Fruit fly (Drosophila melanogaster) whole organism, embryonic: ENCODE results near the gene Wwox.

Source experiments
- Ada2b ChIP-seq: fragments of 200-800 bp; sonication (Bioruptor generic); IDR thresholded peaks from 2 replicates; pipeline ENCODE4 v1.3.6; 2022; ENCODE audit warnings: missing biosample characterization, missing genetic modification characterization
- Antp ChIP-seq: fragments of 200-800 bp; sonication (Bioruptor generic); optimal IDR thresholded peaks from 3 replicates; lab custom pipeline; 2016; ENCODE audit warnings: missing biosample characterization, missing genetic modification characterization
- CG10431 ChIP-seq: fragments of 200-800 bp; sonication (Bioruptor generic); optimal IDR thresholded peaks from 3 replicates; lab custom pipeline; 2018; ENCODE audit warnings: missing biosample characterization, mild to moderate bottlenecking, missing genetic modification characterization
- CG10565 ChIP-seq: fragments of 200-800 bp; sonication (Bioruptor generic); optimal IDR thresholded peaks from 3 replicates; lab custom pipeline; 2016; ENCODE audit warnings: missing biosample characterization, mild to moderate bottlenecking, missing genetic modification characterization
- CG11723 ChIP-seq: fragments of 200-800 bp; sonication (Bioruptor generic); optimal IDR thresholded peaks from 2 replicates; lab custom pipeline; 2017; ENCODE audit warnings: missing biosample characterization, mild to moderate bottlenecking, missing genetic modification characterization
- CG13424 ChIP-seq: fragments of 200-800 bp; sonication (Bioruptor generic); optimal IDR thresholded peaks from 2 replicates; lab custom pipeline; 2019; ENCODE audit warnings: missing biosample characterization, mild to moderate bottlenecking, missing genetic modification characterization, moderate library complexity
- CG14441 ChIP-seq: fragments of 200-800 bp; sonication (Bioruptor generic); IDR thresholded peaks from 2 replicates; pipeline ENCODE4 v1.3.6; 2022; ENCODE audit warnings: missing biosample characterization, missing genetic modification characterization
- CG14965 ChIP-seq: fragments of 200-800 bp; sonication (Bioruptor generic); optimal IDR thresholded peaks from 2 replicates; lab custom pipeline; 2016; ENCODE audit warnings: missing biosample characterization, missing genetic modification characterization, borderline replicate concordance
- CG15479 ChIP-seq: fragments of 200-800 bp; sonication (Bioruptor generic); optimal IDR thresholded peaks from 3 replicates; lab custom pipeline; 2019; ENCODE audit warnings: missing biosample characterization, mild to moderate bottlenecking, missing genetic modification characterization, moderate library complexity
- CG17612 ChIP-seq: fragments of 200-800 bp; sonication (Bioruptor generic); IDR thresholded peaks from 2 replicates; pipeline ENCODE4 v1.3.6; 2022; ENCODE audit warnings: missing biosample characterization, missing genetic modification characterization
- CG18619 ChIP-seq: fragments of 200-800 bp; sonication (Bioruptor generic); optimal IDR thresholded peaks from 3 replicates; lab custom pipeline; 2017; ENCODE audit warnings: missing biosample characterization, mild to moderate bottlenecking, missing genetic modification characterization
- CG2116 ChIP-seq: fragments of 200-800 bp; sonication (Bioruptor generic); optimal IDR thresholded peaks from 3 replicates; lab custom pipeline; 2018; ENCODE audit warnings: missing biosample characterization, mild to moderate bottlenecking, missing genetic modification characterization
- CG2120 ChIP-seq: fragments of 200-800 bp; sonication (Bioruptor generic); optimal IDR thresholded peaks from 3 replicates; lab custom pipeline; 2016; ENCODE audit warnings: missing biosample characterization, missing genetic modification characterization
- CG3726 ChIP-seq: fragments of 200-800 bp; sonication (Bioruptor generic); IDR thresholded peaks from 3 replicates; pipeline ENCODE4, ENCODE4 v1.3.6; 2022; ENCODE audit warnings: missing biosample characterization, missing genetic modification characterization
- CTCF ChIP-seq: fragments of 200-800 bp; sonication (Bioruptor generic); optimal IDR thresholded peaks from 2 replicates; lab custom pipeline; 2017; ENCODE audit warnings: missing biosample characterization, mild to moderate bottlenecking, missing genetic modification characterization, moderate library complexity
- D19A ChIP-seq: fragments of 200-800 bp; optimal IDR thresholded peaks from 3 replicates; lab custom pipeline; 2019; ENCODE audit warnings: missing biosample characterization, mild to moderate bottlenecking, missing genetic modification characterization, moderate library complexity
- Dref ChIP-seq: fragments of 200-800 bp; sonication (Bioruptor generic); IDR thresholded peaks from 2 replicates; pipeline ENCODE4 v1.3.6; 2022; ENCODE audit warnings: missing biosample characterization, missing genetic modification characterization
- E2f2 ChIP-seq: fragments of 200-800 bp; sonication (Bioruptor generic); IDR thresholded peaks from 2 replicates; pipeline ENCODE4 v1.3.6; 2022; ENCODE audit warnings: missing biosample characterization, missing genetic modification characterization
- Gug ChIP-seq: fragments of 200-800 bp; sonication (Bioruptor generic); IDR thresholded peaks from 4 replicates; pipeline ENCODE4 v1.3.6; 2022; ENCODE audit warnings: missing biosample characterization, missing genetic modification characterization
- H2.0 ChIP-seq: fragments of 200-800 bp; sonication (Bioruptor generic); IDR thresholded peaks from 2 replicates; pipeline ENCODE4 v1.3.6; 2022; ENCODE audit warnings: missing biosample characterization, missing genetic modification characterization
- HHEX ChIP-seq: fragments of 200-800 bp; sonication (Bioruptor generic); optimal IDR thresholded peaks from 3 replicates; lab custom pipeline; 2017; ENCODE audit warnings: missing biosample characterization, mild to moderate bottlenecking, missing genetic modification characterization, missing genetic modification reagents
- Hr3 ChIP-seq: fragments of 200-800 bp; sonication (Bioruptor generic); optimal IDR thresholded peaks from 3 replicates; lab custom pipeline; 2016; ENCODE audit warnings: missing biosample characterization, missing genetic modification characterization
- MESR4 ChIP-seq: fragments of 200-800 bp; sonication (Bioruptor generic); optimal IDR thresholded peaks from 2 replicates; lab custom pipeline; 2018; ENCODE audit warnings: missing biosample characterization, mild to moderate bottlenecking, missing genetic modification characterization, moderate library complexity
- Meics ChIP-seq: fragments of 200-800 bp; sonication (Bioruptor generic); optimal IDR thresholded peaks from 2 replicates; lab custom pipeline; 2017; ENCODE audit warnings: missing biosample characterization, mild to moderate bottlenecking, missing genetic modification characterization
- Neu2 ChIP-seq: fragments of 200-800 bp; sonication (Bioruptor generic); optimal IDR thresholded peaks from 3 replicates; lab custom pipeline; 2016; ENCODE audit warnings: missing biosample characterization, missing genetic modification characterization, borderline replicate concordance
- Opbp ChIP-seq: fragments of 200-800 bp; sonication (Bioruptor generic); IDR thresholded peaks from 3 replicates; pipeline ENCODE4 v1.3.6; 2022; ENCODE audit warnings: missing biosample characterization, missing genetic modification characterization; ENCODE audit not compliant: partially characterized antibody
- Optix ChIP-seq: fragments of 200-800 bp; sonication (Bioruptor generic); IDR thresholded peaks from 3 replicates; pipeline ENCODE4 v1.3.6; 2022; ENCODE audit warnings: missing biosample characterization, missing genetic modification characterization
- Rfx ChIP-seq: fragments of 200-800 bp; sonication (Bioruptor generic); IDR thresholded peaks from 2 replicates; pipeline ENCODE4 v1.3.6; 2022; ENCODE audit warnings: missing biosample characterization, missing genetic modification characterization
- Stat92E ChIP-seq, 3 experiments: fragments of >200 bp in 2 of 3; fragments of 200-800 bp in 1 of 3; sonication (Bioruptor generic) in 1 of 3; optimal IDR thresholded peaks; 2 replicates each; lab custom pipeline; 2017 to 2019; ENCODE audit warnings: missing biosample characterization in 3 of 3, missing genetic modification characterization in 3 of 3, mild to moderate bottlenecking in 1 of 3, moderate library complexity in 1 of 3
- Trl ChIP-seq, 3 experiments: fragments of >200 bp in 2 of 3; fragments of 200-800 bp in 1 of 3; sonication (Bioruptor generic) in 1 of 3; optimal IDR thresholded peaks; 2 replicates in 1 of 3; 3 replicates in 2 of 3; lab custom pipeline; 2016 to 2017; ENCODE audit warnings: missing biosample characterization in 1 of 3, missing genetic modification characterization in 1 of 3
- Usf ChIP-seq: fragments of 200-800 bp; sonication (Bioruptor generic); optimal IDR thresholded peaks from 2 replicates; lab custom pipeline; 2017; ENCODE audit warnings: missing genotype, missing biosample characterization, missing genetic modification characterization
- Xbp1 ChIP-seq: fragments of 200-800 bp; sonication (Bioruptor generic); optimal IDR thresholded peaks from 3 replicates; lab custom pipeline; 2016; ENCODE audit warnings: missing biosample characterization, mild to moderate bottlenecking, missing genetic modification characterization
- YL-1 ChIP-seq: fragments of 200-800 bp; sonication (Bioruptor generic); optimal IDR thresholded peaks from 3 replicates; lab custom pipeline; 2017; ENCODE audit warnings: missing biosample characterization, mild to moderate bottlenecking, missing genetic modification characterization
- chinmo ChIP-seq: fragments of 200-800 bp; sonication (Bioruptor generic); IDR thresholded peaks from 4 replicates; pipeline ENCODE4 v1.3.6; 2022; ENCODE audit warnings: missing biosample characterization, missing genetic modification characterization; ENCODE audit not compliant: partially characterized antibody
- dati ChIP-seq: fragments of 200-800 bp; sonication (Bioruptor generic); IDR thresholded peaks from 2 replicates; pipeline ENCODE4 v1.3.6; 2022; ENCODE audit warnings: missing biosample characterization, missing genetic modification characterization
- dmrt99B ChIP-seq: fragments of 200-800 bp; sonication (Bioruptor generic); optimal IDR thresholded peaks from 2 replicates; lab custom pipeline; 2018; ENCODE audit warnings: missing biosample characterization, mild to moderate bottlenecking, missing genetic modification characterization, moderate library complexity
- ewg ChIP-seq: fragments of 200-800 bp; sonication (Bioruptor generic); optimal IDR thresholded peaks from 3 replicates; lab custom pipeline; 2017; ENCODE audit warnings: mild to moderate bottlenecking, missing biosample characterization, missing genetic modification reagents, missing genetic modification characterization
- fd3F ChIP-seq: fragments of 200-800 bp; sonication (Bioruptor generic); optimal IDR thresholded peaks from 2 replicates; lab custom pipeline; 2018; ENCODE audit warnings: missing biosample characterization, mild to moderate bottlenecking, missing genetic modification characterization, moderate library complexity
- gsb ChIP-seq: fragments of 200-800 bp; sonication (Bioruptor generic); IDR thresholded peaks from 2 replicates; pipeline ENCODE4 v1.3.6; 2022; ENCODE audit warnings: missing biosample characterization, missing genetic modification characterization
- her ChIP-seq: fragments of 200-800 bp; sonication (Bioruptor generic); optimal IDR thresholded peaks from 2 replicates; lab custom pipeline; 2016; ENCODE audit warnings: missing biosample characterization, missing genetic modification characterization
- lab ChIP-seq: fragments of 200-800 bp; sonication (Bioruptor generic); optimal IDR thresholded peaks from 3 replicates; lab custom pipeline; 2017; ENCODE audit warnings: missing biosample characterization, missing genetic modification characterization, mild to moderate bottlenecking, moderate library complexity, missing genetic modification reagents
- lov ChIP-seq, 2 experiments: fragments of 200-800 bp in 1 of 2; fragments of >200 bp in 1 of 2; sonication (Bioruptor generic) in 1 of 2; IDR thresholded peaks in 1 of 2; optimal IDR thresholded peaks in 1 of 2; 2 replicates in 1 of 2; 3 replicates in 1 of 2; pipeline versions ENCODE4 v1.3.6 to Lab custom; 2017 to 2022; ENCODE audit warnings: missing biosample characterization in 1 of 2, missing genetic modification characterization in 1 of 2
- mirr ChIP-seq: fragments of 200-800 bp; sonication (Bioruptor generic); optimal IDR thresholded peaks from 3 replicates; lab custom pipeline; 2018; ENCODE audit warnings: missing biosample characterization, mild to moderate bottlenecking, missing genetic modification characterization
- nerfin-2 ChIP-seq: fragments of 200-800 bp; sonication (Bioruptor generic); IDR thresholded peaks from 2 replicates; pipeline ENCODE4 v1.3.6; 2022; ENCODE audit warnings: missing biosample characterization, missing genetic modification characterization; ENCODE audit not compliant: partially characterized antibody
- row ChIP-seq: fragments of 200-800 bp; sonication (Bioruptor generic); IDR thresholded peaks from 3 replicates; pipeline ENCODE4 v1.3.6; 2022; ENCODE audit warnings: missing biosample characterization, missing genetic modification characterization
- schlank ChIP-seq: fragments of 200-800 bp; sonication (Bioruptor generic); optimal IDR thresholded peaks from 2 replicates; lab custom pipeline; 2018; ENCODE audit warnings: missing biosample characterization, mild to moderate bottlenecking, missing genetic modification characterization
- sd ChIP-seq: fragments of 200-800 bp; sonication (Bioruptor generic); optimal IDR thresholded peaks from 3 replicates; lab custom pipeline; 2018; ENCODE audit warnings: missing biosample characterization, mild to moderate bottlenecking, missing genetic modification characterization, moderate library complexity
- slou ChIP-seq: fragments of 200-800 bp; sonication (Bioruptor generic); optimal IDR thresholded peaks from 3 replicates; lab custom pipeline; 2016; ENCODE audit warnings: missing biosample characterization, missing genetic modification characterization
- slp2 ChIP-seq: fragments of 200-800 bp; sonication (Bioruptor generic); optimal IDR thresholded peaks from 2 replicates; lab custom pipeline; 2016; ENCODE audit warnings: missing biosample characterization, missing genetic modification characterization
- sna ChIP-seq: fragments of 200-800 bp; sonication (Bioruptor generic); IDR thresholded peaks from 2 replicates; pipeline ENCODE4 v1.3.6; 2022; ENCODE audit warnings: missing biosample characterization, missing genetic modification characterization; ENCODE audit not compliant: partially characterized antibody
- zf30C ChIP-seq: fragments of 200-800 bp; sonication (Bioruptor generic); optimal IDR thresholded peaks from 3 replicates; lab custom pipeline; 2018; ENCODE audit warnings: missing biosample characterization, mild to moderate bottlenecking, missing genetic modification characterization

Wwox gene

dm6 chr2L:8004072-8004471 is at the start of gene Wwox (continued):
- TF ChIP-seq E2f2 (peak; percentile 82), slou (GFP tag; lab: Kevin White, UChicago) (no peak), Rfx (GFP tag; lab: Robert Waterston, UW) (no peak), zf30C (no peak), chinmo (peak; percentile 87), YL-1 (GFP tag; lab: Kevin White, UChicago) (no peak), Optix (GFP tag; lab: Robert Waterston, UW) (no peak), Dref (GFP tag; lab: Robert Waterston, UW) (peak; percentile 54), Usf (GFP tag; lab: Kevin White, UChicago) (no peak), Opbp (GFP tag; lab: Robert Waterston, UW) (peak; percentile 35; the same call in 2 of the 3 replicates), CG10565 (GFP tag; lab: Kevin White, UChicago) (no peak), CG2120 (GFP tag; lab: Kevin White, UChicago) (no peak), dati (GFP tag; lab: Robert Waterston, UW) (no peak), HHEX (GFP tag; lab: Kevin White, UChicago) (no peak), CG10431 (GFP tag; lab: Kevin White, UChicago) (no peak), CG14441 (GFP tag; lab: Robert Waterston, UW) (no peak), CG18619 (GFP tag; lab: Kevin White, UChicago) (no peak), nerfin-2 (GFP tag; lab: Robert Waterston, UW) (peak; percentile 46; the same call in 1 of the 2 replicates), CG14965 (GFP tag; lab: Kevin White, UChicago) (no peak), CTCF (GFP tag; lab: Kevin White, UChicago) (no peak), Neu2 (GFP tag; lab: Kevin White, UChicago) (no peak), Ada2b (GFP tag; lab: Robert Waterston, UW) (no peak), CG11723 (GFP tag; lab: Kevin White, UChicago) (no peak), Xbp1 (no peak), CG17612 (no peak), Stat92E (GFP tag; optimal IDR thresholded peaks at IDR 0.05; lab: Kevin White, UChicago) (no peak), sd (no peak), CG15479 (GFP tag; lab: Kevin White, UChicago) (no peak), ewg (GFP tag; lab: Kevin White, UChicago) (no peak), fd3F (GFP tag; lab: Kevin White, UChicago) (no peak), D19A (no peak), her (GFP tag; lab: Kevin White, UChicago) (no peak), Trl (optimal IDR thresholded peaks at IDR 0.05; lab: Kevin White, UChicago) (no peak), Trl (GFP tag; optimal IDR thresholded peaks at IDR 0.05; lab: Kevin White, UChicago) (no peak), slp2 (GFP tag; lab: Kevin White, UChicago) (no peak), Antp (GFP tag; lab: Kevin White, UChicago) (no peak), CG2116 (GFP tag; lab: Kevin White, UChicago) (no peak), H2.0 (GFP tag; lab: Robert Waterston, UW) (no peak), MESR4 (no peak), CG3726 (GFP tag; lab: Robert Waterston, UW) (no peak), CG13424 (tag; lab: Kevin White, UChicago) (no peak), Meics (GFP tag; lab: Kevin White, UChicago) (no peak), gsb (GFP tag; lab: Robert Waterston, UW) (no peak), sna (GFP tag; lab: Robert Waterston, UW) (peak; percentile 68), lab (GFP tag; lab: Kevin White, UChicago) (no peak), row (no peak), lov (optimal IDR thresholded peaks at IDR 0.05; lab: Kevin White, UChicago) (no peak), lov (GFP tag; IDR thresholded peaks at IDR 0.05; lab: Robert Waterston, UW) (no peak), Hr3 (GFP tag; lab: Kevin White, UChicago) (no peak), schlank (no peak), mirr (GFP tag; lab: Kevin White, UChicago) (no peak), dmrt99B (tag; lab: Kevin White, UChicago) (no peak), Gug (no peak)
